Worm (Caenorhabditis elegans) whole organism, young adult: Measurements from ENCODE around the gene C56E6.7.

Source experiments
- B0019.2 ChIP-seq: fragments of 200-800 bp; sonication (Bioruptor generic); conservative IDR thresholded peaks from 2 replicates; pipeline ENCODE4 v1.3.6; 2022; ENCODE audit warnings: missing genetic modification reagents, missing genetic modification characterization, missing compliant biosample characterization
- C17E4.6 ChIP-seq: fragments of 200-800 bp; sonication (Bioruptor generic); IDR thresholded peaks from 2 replicates; pipeline ENCODE4 v1.3.6; 2022; ENCODE audit warnings: missing genetic modification reagents, missing genetic modification characterization, missing compliant biosample characterization
- F22D6.2 ChIP-seq: sonication (generic microtip); optimal IDR thresholded peaks from 2 replicates; lab custom pipeline; 2016; ENCODE audit warnings: mild to moderate bottlenecking, missing genetic modification characterization, missing compliant biosample characterization
- F33H1.4 ChIP-seq: fragments of 200-800 bp; sonication (Bioruptor generic); IDR thresholded peaks from 2 replicates; pipeline ENCODE4 v1.3.6; 2022; ENCODE audit warnings: missing genetic modification reagents, missing genetic modification characterization, missing compliant biosample characterization
- F52B5.7 ChIP-seq: sonication (generic microtip); optimal IDR thresholded peaks from 2 replicates; lab custom pipeline; 2016; ENCODE audit warnings: mild to moderate bottlenecking, missing genetic modification characterization, missing compliant biosample characterization
- Y56A3A.18 ChIP-seq: fragments of 200-800 bp; sonication (Bioruptor generic); IDR thresholded peaks from 2 replicates; pipeline ENCODE4 v1.3.6; 2022; ENCODE audit warnings: missing genetic modification reagents, missing genetic modification characterization, missing compliant biosample characterization
- Y95B8A.8 ChIP-seq: fragments of 200-800 bp; sonication (Bioruptor generic); IDR thresholded peaks from 2 replicates; pipeline ENCODE4 v1.3.6; 2022; ENCODE audit warnings: missing genetic modification reagents, missing genetic modification characterization, missing compliant biosample characterization
- ama-1 ChIP-seq, 3 experiments: fragments of 150-350 bp in 1 of 3; sonication (generic microtip) in 2 of 3; optimal IDR thresholded peaks; 2 replicates each; lab custom pipeline; 2014 to 2018; ENCODE audit warnings: missing biosample characterization in 2 of 3, missing genetic modification characterization in 2 of 3, missing genetic modification reagents in 2 of 3
- athp-1 ChIP-seq: sonication (generic microtip); optimal IDR thresholded peaks from 2 replicates; lab custom pipeline; 2017; ENCODE audit warnings: mild to moderate bottlenecking, missing genetic modification characterization, missing compliant biosample characterization
- cebp-2 ChIP-seq: fragments of 200-800 bp; sonication (Bioruptor generic); IDR thresholded peaks from 2 replicates; pipeline ENCODE4 v1.3.6; 2022; ENCODE audit warnings: missing genetic modification characterization, missing compliant biosample characterization
- ceh-40 ChIP-seq: fragments of 200-800 bp; sonication (Bioruptor generic); IDR thresholded peaks from 2 replicates; pipeline ENCODE4 v1.3.6; 2022; ENCODE audit warnings: missing genetic modification characterization, missing compliant biosample characterization
- ceh-79 ChIP-seq: sonication (generic microtip); optimal IDR thresholded peaks from 2 replicates; lab custom pipeline; 2017; ENCODE audit warnings: mild to moderate bottlenecking, missing genetic modification characterization, missing compliant biosample characterization
- efl-1 ChIP-seq: fragments of 150-350 bp; optimal IDR thresholded peaks from 2 replicates; lab custom pipeline; 2014; ENCODE audit warnings: missing biosample characterization, missing genetic modification reagents, missing genetic modification characterization
- egl-18 ChIP-seq: fragments of 200-800 bp; sonication (Bioruptor generic); IDR thresholded peaks from 2 replicates; pipeline ENCODE4 v1.3.6; 2022; ENCODE audit warnings: missing genetic modification reagents, missing genetic modification characterization, missing compliant biosample characterization
- egl-44 ChIP-seq: fragments of 200-800 bp; sonication (Bioruptor generic); IDR thresholded peaks from 2 replicates; pipeline ENCODE4 v1.3.6; 2022; ENCODE audit warnings: missing genetic modification reagents, missing genetic modification characterization, missing compliant biosample characterization
- fkh-3 ChIP-seq: sonication (generic microtip); optimal IDR thresholded peaks from 2 replicates; lab custom pipeline; 2016; ENCODE audit warnings: mild to moderate bottlenecking, missing genetic modification characterization, missing compliant biosample characterization
- gei-17 ChIP-seq: fragments of 200-800 bp; sonication (Bioruptor generic); optimal IDR thresholded peaks from 2 replicates; lab custom pipeline; 2018; ENCODE audit warnings: mild to moderate bottlenecking, missing genetic modification characterization, missing compliant biosample characterization
- hlh-26 ChIP-seq: fragments of 200-800 bp; sonication (Bioruptor generic); conservative IDR thresholded peaks from 2 replicates; pipeline ENCODE4 v1.3.6; 2022; ENCODE audit warnings: missing genetic modification reagents, missing genetic modification characterization, missing compliant biosample characterization
- hmg-1.2 ChIP-seq: fragments of 200-800 bp; sonication (Bioruptor generic); IDR thresholded peaks from 2 replicates; pipeline ENCODE4 v1.3.6; 2022; ENCODE audit warnings: missing genetic modification reagents, missing genetic modification characterization, missing compliant biosample characterization
- let-526 ChIP-seq: fragments of 200-800 bp; sonication (Bioruptor generic); IDR thresholded peaks from 2 replicates; pipeline ENCODE4 v1.3.6; 2022; ENCODE audit warnings: missing genetic modification reagents, missing genetic modification characterization, missing compliant biosample characterization
- lin-26 ChIP-seq: fragments of 200-800 bp; sonication (Bioruptor generic); IDR thresholded peaks from 2 replicates; pipeline ENCODE4 v1.3.6; 2022; ENCODE audit warnings: missing genetic modification reagents, missing genetic modification characterization, missing compliant biosample characterization
- lin-35 ChIP-seq, 3 experiments: fragments of 150-350 bp in 2 of 3; sonication (generic microtip) in 1 of 3; optimal IDR thresholded peaks; 2 replicates each; lab custom pipeline; 2014 to 2018; ENCODE audit warnings: missing biosample characterization in 3 of 3, missing genetic modification characterization in 3 of 3, missing genetic modification reagents in 3 of 3
- lin-40 ChIP-seq: sonication (generic microtip); optimal IDR thresholded peaks from 2 replicates; lab custom pipeline; 2016; ENCODE audit warnings: missing genetic modification characterization, mild to moderate bottlenecking, missing compliant biosample characterization, missing genotype, missing genetic modification reagents
- lin-54 ChIP-seq: fragments of 200-800 bp; sonication (Bioruptor generic); optimal IDR thresholded peaks from 2 replicates; lab custom pipeline; 2018; ENCODE audit warnings: mild to moderate bottlenecking, missing genetic modification characterization, missing compliant biosample characterization
- madf-6 ChIP-seq: fragments of 200-800 bp; sonication (Bioruptor generic); IDR thresholded peaks from 2 replicates; pipeline ENCODE4 v1.3.6; 2022; ENCODE audit warnings: missing genetic modification reagents, missing genetic modification characterization, missing compliant biosample characterization
- madf-8 ChIP-seq: fragments of 200-800 bp; sonication (Bioruptor generic); conservative IDR thresholded peaks from 2 replicates; pipeline ENCODE4 v1.3.6; 2022; ENCODE audit warnings: missing genetic modification reagents, missing genetic modification characterization, missing compliant biosample characterization
- nhr-120 ChIP-seq: fragments of 200-800 bp; sonication (Bioruptor generic); IDR thresholded peaks from 2 replicates; pipeline ENCODE4 v1.3.6; 2022; ENCODE audit warnings: missing genetic modification characterization, missing compliant biosample characterization
- nhr-179 ChIP-seq: sonication (generic microtip); optimal IDR thresholded peaks from 2 replicates; lab custom pipeline; 2016; ENCODE audit warnings: mild to moderate bottlenecking, missing genetic modification characterization, missing compliant biosample characterization
- pha-4 ChIP-seq: fragments of 150-350 bp; sonication (generic microtip); optimal IDR thresholded peaks from 2 replicates; lab custom pipeline; 2014; ENCODE audit warnings: missing biosample characterization, missing genetic modification reagents, missing genetic modification characterization
- rec-8 ChIP-seq, 2 experiments: sonication (generic microtip); optimal IDR thresholded peaks; 2 replicates each; lab custom pipeline; 2016; ENCODE audit warnings: mild to moderate bottlenecking in 2 of 2, missing genetic modification characterization in 2 of 2, missing genetic modification reagents in 2 of 2, missing genotype in 2 of 2, missing biosample characterization in 1 of 2, missing compliant biosample characterization in 1 of 2, moderate library complexity in 1 of 2
- sea-2 ChIP-seq: fragments of 200-800 bp; sonication (Bioruptor generic); IDR thresholded peaks from 2 replicates; pipeline ENCODE4 v1.3.6; 2022; ENCODE audit warnings: missing genetic modification characterization, missing compliant biosample characterization
- snpc-1.1 ChIP-seq: sonication (generic microtip); optimal IDR thresholded peaks from 2 replicates; lab custom pipeline; 2017; ENCODE audit warnings: missing genetic modification characterization, mild to moderate bottlenecking, missing compliant biosample characterization, antibody characterized with exemption, moderate library complexity, missing genotype, missing genetic modification reagents; ENCODE audit not compliant: insufficient read depth
- somi-1 ChIP-seq: fragments of 200-800 bp; sonication (Bioruptor generic); optimal IDR thresholded peaks from 2 replicates; lab custom pipeline; 2018; ENCODE audit warnings: mild to moderate bottlenecking, missing genetic modification characterization, missing compliant biosample characterization
- tbx-9 ChIP-seq: sonication (generic microtip); optimal IDR thresholded peaks from 2 replicates; lab custom pipeline; 2016; ENCODE audit warnings: borderline replicate concordance, missing genetic modification characterization, inconsistent platforms, missing compliant biosample characterization
- unc-130 ChIP-seq: sonication (generic microtip); optimal IDR thresholded peaks from 2 replicates; lab custom pipeline; 2016; ENCODE audit warnings: missing genetic modification reagents, missing genetic modification characterization, missing compliant biosample characterization
- zim-3 ChIP-seq: sonication (generic microtip); optimal IDR thresholded peaks from 2 replicates; lab custom pipeline; 2017; ENCODE audit warnings: mild to moderate bottlenecking, missing genetic modification characterization, moderate library complexity, missing compliant biosample characterization
- ztf-22 ChIP-seq: fragments of 200-800 bp; sonication (Bioruptor generic); optimal IDR thresholded peaks from 2 replicates; lab custom pipeline; 2018; ENCODE audit warnings: mild to moderate bottlenecking, missing genetic modification characterization, moderate library complexity, missing compliant biosample characterization
- ztf-6 ChIP-seq: fragments of 200-800 bp; sonication (Bioruptor generic); IDR thresholded peaks from 2 replicates; pipeline ENCODE4 v1.3.6; 2022; ENCODE audit warnings: missing genetic modification reagents, missing genetic modification characterization, missing compliant biosample characterization

C56E6.7 gene

DNA sequence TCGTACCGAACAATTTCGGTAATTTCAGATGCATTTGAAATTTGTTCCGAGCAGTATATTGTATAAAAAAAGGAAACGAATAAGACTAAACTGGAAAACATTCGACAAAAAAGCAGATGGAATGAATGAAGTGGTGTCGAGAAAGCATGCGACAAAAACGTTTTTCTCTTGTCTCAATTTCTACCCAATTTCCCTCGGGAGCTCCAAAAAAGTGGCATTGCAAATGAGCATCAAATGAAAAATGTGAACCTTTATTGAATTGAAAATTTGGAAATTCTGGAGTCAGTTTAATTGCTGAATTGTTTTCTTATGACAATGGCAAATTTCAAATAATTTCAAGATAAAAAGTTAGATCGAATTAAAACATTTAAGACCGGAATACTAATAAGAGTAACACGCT, 16.2 kb upstream of the C56E6.7 start, which contains the start of gene R05G9.5:
Gene R05G9.5 (minus strand): TSS at position 101 of the 400 bp plus-strand sequence.
- TF ChIP-seq lin-26 (GFP tag; lab: Robert Waterston, UW) (no peak), cebp-2 (no peak), tbx-9 (tag; lab: Kevin White, UChicago) (no peak), ceh-79 (no peak), nhr-120 (GFP tag; lab: Robert Waterston, UW) (no peak), gei-17 (GFP tag; lab: Kevin White, UChicago) (no peak), sea-2 (GFP tag; lab: Robert Waterston, UW) (no peak), C17E4.6 (no peak), Y56A3A.18 (no peak), egl-18 (GFP tag; lab: Robert Waterston, UW) (no peak)

DNA sequence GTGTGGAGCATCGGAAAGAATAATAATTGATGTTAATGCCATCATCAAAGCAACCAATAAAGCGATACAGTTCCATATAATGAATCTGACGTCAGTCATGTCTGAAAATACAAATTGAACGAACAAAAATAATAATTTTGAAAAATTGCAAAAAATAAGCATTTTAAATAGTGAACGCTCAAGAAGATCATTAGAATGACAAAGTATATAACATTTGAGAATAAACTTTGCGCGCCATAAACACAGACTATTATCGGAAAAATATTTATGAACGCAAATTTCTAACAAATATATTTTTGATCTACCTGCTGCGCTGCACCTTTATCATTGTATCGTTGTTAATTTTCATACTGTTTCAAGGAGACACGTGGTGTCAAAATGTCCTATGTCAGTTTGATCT, 15.0 kb upstream of the C56E6.7 start, which contains the start of gene R05G9.3:
Gene R05G9.3 (minus strand): TSS at position 101 of the 400 bp plus-strand sequence.
- TF ChIP-seq F33H1.4 (0 out of 2 replicates have a peak, but pooled peaks have one; percentile 20), nhr-179 (no peak), efl-1 (GFP tag; lab: Kevin White, UChicago) (peak; percentile 50), F52B5.7 (tag; lab: Kevin White, UChicago) (no peak), madf-8 (GFP tag; lab: Robert Waterston, UW) (peak; percentile 47), snpc-1.1 (tag; lab: Kevin White, UChicago) (no peak), hmg-1.2 (GFP tag; lab: Robert Waterston, UW) (peak; percentile 27; the same call in 1 of the 2 replicates), madf-6 (GFP tag; lab: Robert Waterston, UW) (peak; percentile 86), F22D6.2 (tag; lab: Kevin White, UChicago) (no peak), Y95B8A.8 (no peak)

DNA sequence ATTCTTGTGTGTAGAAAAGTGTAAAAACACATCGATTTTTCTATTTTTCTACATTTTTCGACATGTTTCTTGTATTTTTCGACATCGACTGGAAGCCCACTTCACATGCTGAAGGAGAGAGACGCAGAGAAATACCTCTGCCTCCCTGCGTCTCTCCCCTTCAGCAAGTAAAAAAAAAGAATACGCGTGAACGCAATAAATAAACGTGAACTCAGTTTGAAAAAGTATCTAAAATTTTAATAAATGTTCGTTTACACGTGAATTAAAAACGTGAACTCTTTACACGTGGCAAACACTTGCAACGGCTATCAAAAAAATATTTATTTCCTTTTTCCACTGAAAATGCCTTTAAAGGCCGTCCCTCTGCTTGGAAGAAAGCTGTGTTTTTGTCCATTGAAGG, 13.6 kb upstream of the C56E6.7 start, which contains the start of gene R05G9.1:
Gene R05G9.1 (plus strand): TSS at position 343 of the 400 bp plus-strand sequence.
- TF ChIP-seq B0019.2 (no peak), hmg-1.2 (GFP tag; lab: Robert Waterston, UW) (peak; percentile 66; the same call in 1 of the 2 replicates)

DNA sequence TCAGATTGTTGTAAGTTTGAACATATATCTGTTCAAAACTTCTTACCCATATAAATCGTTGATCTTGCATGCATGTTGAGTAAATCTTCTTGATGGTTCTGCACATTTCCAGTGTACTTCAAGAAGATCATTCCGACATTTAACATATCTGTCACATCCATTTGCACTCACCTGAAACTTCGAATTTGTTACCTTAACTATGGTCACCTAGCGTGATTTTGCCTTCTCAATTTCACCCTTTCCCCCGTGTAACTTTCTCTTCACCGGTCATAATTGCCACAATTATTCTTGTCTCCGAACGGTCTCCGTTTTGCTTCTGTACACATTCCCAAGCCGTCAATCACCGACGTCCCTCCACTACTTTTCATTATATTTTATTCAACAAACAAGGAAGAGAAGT, 3.0 kb upstream of the C56E6.7 start:
- TF ChIP-seq rec-8 (tag; optimal IDR thresholded peaks at IDR 0.05; lab: Kevin White, UChicago) (no peak), hmg-1.2 (GFP tag; lab: Robert Waterston, UW) (no peak), ama-1 (optimal IDR thresholded peaks at IDR 0.05; lab: Kevin White, UChicago) (no peak), ama-1 (GFP tag; optimal IDR thresholded peaks at IDR 0.05; lab: Kevin White, UChicago) (no peak), B0019.2 (no peak), ztf-22 (GFP tag; lab: Kevin White, UChicago) (no peak), somi-1 (GFP tag; lab: Kevin White, UChicago) (no peak), athp-1 (no peak), ceh-40 (no peak), fkh-3 (tag; lab: Kevin White, UChicago) (no peak), hlh-26 (no peak), egl-18 (GFP tag; lab: Robert Waterston, UW) (no peak), cebp-2 (no peak), let-526 (GFP tag; lab: Robert Waterston, UW) (no peak), ztf-6 (GFP tag; lab: Robert Waterston, UW) (no peak), lin-35 (GFP tag; optimal IDR thresholded peaks at IDR 0.05; lab: Kevin White, UChicago) (no peak)

DNA sequence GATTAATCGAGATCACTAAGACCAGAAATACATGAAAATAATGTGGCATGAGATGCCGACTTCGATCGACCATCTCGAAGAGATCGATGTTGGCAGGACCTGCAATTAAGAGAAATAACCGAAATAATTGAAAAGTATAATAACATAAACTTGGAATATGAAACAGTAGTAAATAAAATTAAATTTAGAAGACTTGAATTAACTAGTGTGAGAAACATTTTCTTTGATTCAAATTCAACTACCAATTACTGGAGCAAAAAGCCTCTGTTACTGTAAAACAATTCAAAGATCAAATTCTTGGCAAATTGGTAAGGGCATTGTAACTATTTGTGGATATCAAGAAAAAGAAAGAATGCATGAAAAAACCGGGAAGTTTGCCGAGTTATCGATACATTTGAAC, 2.5 kb upstream of the C56E6.7 start, which contains the start of gene R05G9R.1:
Gene R05G9R.1 (minus strand): TSS at position 101 of the 400 bp plus-strand sequence.
- TF ChIP-seq egl-44 (GFP tag; lab: Robert Waterston, UW) (no peak), lin-54 (GFP tag; lab: Kevin White, UChicago) (no peak), pha-4 (tag; lab: Kevin White, UChicago) (no peak), zim-3 (tag; lab: Kevin White, UChicago) (no peak), lin-40 (tag; lab: Kevin White, UChicago) (no peak), unc-130 (GFP tag; lab: Kevin White, UChicago) (no peak)
